Worm (Caenorhabditis elegans) whole organism, L4 larva: ENCODE data around the gene Y37D8A.8.

Experiments
- F10B5.3 ChIP-seq: sonication (generic microtip); optimal IDR thresholded peaks from 2 replicates; lab custom pipeline; 2016; ENCODE audit warnings: mild to moderate bottlenecking, missing genetic modification characterization, missing compliant biosample characterization
- F44E2.7 ChIP-seq: fragments of 200-800 bp; sonication (Bioruptor generic); IDR thresholded peaks from 2 replicates; pipeline ENCODE4 v2.1.2; 2022; ENCODE audit warnings: missing genetic modification characterization, missing compliant biosample characterization
- R02D3.7 ChIP-seq: fragments of 150-350 bp; sonication (generic microtip); optimal IDR thresholded peaks from 3 replicates; lab custom pipeline; 2014; ENCODE audit warnings: missing biosample characterization, missing genetic modification characterization
- T20F7.1 ChIP-seq: fragments of 200-800 bp; sonication (Bioruptor generic); optimal IDR thresholded peaks from 2 replicates; lab custom pipeline; 2018; ENCODE audit warnings: mild to moderate bottlenecking, missing genetic modification characterization, missing compliant biosample characterization
- T26A8.4 ChIP-seq: fragments of 200-800 bp; sonication (Bioruptor generic); IDR thresholded peaks from 2 replicates; pipeline ENCODE4 v1.3.6; 2022; ENCODE audit warnings: missing genetic modification characterization, missing compliant biosample characterization
- Y48G9A.11 ChIP-seq: fragments of 200-800 bp; sonication (Bioruptor generic); IDR thresholded peaks from 2 replicates; pipeline ENCODE4 v1.3.6; 2022; ENCODE audit warnings: missing genetic modification reagents, missing genetic modification characterization, missing compliant biosample characterization
- Y5F2A.4 ChIP-seq: fragments of 200-800 bp; sonication (Bioruptor generic); optimal IDR thresholded peaks from 2 replicates; lab custom pipeline; 2018; ENCODE audit warnings: mild to moderate bottlenecking, missing genetic modification characterization, missing compliant biosample characterization
- aha-1 ChIP-seq: fragments of 150-350 bp; peaks from one replicate; lab custom pipeline; 2014; ENCODE audit warnings: missing biosample characterization, missing genetic modification characterization
- aly-2 ChIP-seq: sonication (generic microtip); optimal IDR thresholded peaks from 2 replicates; lab custom pipeline; 2018; ENCODE audit warnings: missing biosample characterization, missing genetic modification characterization
- arid-1 ChIP-seq: fragments of 200-800 bp; sonication (Bioruptor generic); conservative IDR thresholded peaks from 2 replicates; pipeline ENCODE4 v1.3.6; 2022; ENCODE audit warnings: missing genetic modification reagents, missing genetic modification characterization, missing compliant biosample characterization
- ceh-20 ChIP-seq: fragments of 200-800 bp; sonication (Bioruptor generic); IDR thresholded peaks from 2 replicates; pipeline ENCODE4 v1.3.6; 2022; ENCODE audit warnings: missing genetic modification reagents, missing genetic modification characterization, missing compliant biosample characterization
- ceh-32 ChIP-seq: sonication (generic microtip); optimal IDR thresholded peaks from 2 replicates; lab custom pipeline; 2016; ENCODE audit warnings: mild to moderate bottlenecking, missing genetic modification characterization, missing compliant biosample characterization; ENCODE audit not compliant: poor library complexity
- ceh-62 ChIP-seq: sonication (generic microtip); optimal IDR thresholded peaks from 2 replicates; lab custom pipeline; 2017; ENCODE audit warnings: missing biosample characterization, missing genetic modification characterization
- ces-1 ChIP-seq: fragments of 150-350 bp; sonication (generic microtip); optimal IDR thresholded peaks from 4 replicates; lab custom pipeline; 2014; ENCODE audit warnings: missing biosample characterization, missing genetic modification reagents, missing genetic modification characterization
- ctbp-1 ChIP-seq: fragments of 200-800 bp; sonication (Bioruptor generic); IDR thresholded peaks from 2 replicates; pipeline ENCODE4 v1.3.6; 2022; ENCODE audit warnings: missing genetic modification reagents, missing genetic modification characterization, missing compliant biosample characterization
- daf-16 ChIP-seq, 3 experiments: sonication (generic microtip); optimal IDR thresholded peaks; 2 replicates each; lab custom pipeline; 2016 to 2017; ENCODE audit warnings: missing genetic modification characterization in 3 of 3, missing genetic modification reagents in 3 of 3, mild to moderate bottlenecking in 2 of 3, missing compliant biosample characterization in 2 of 3, missing biosample characterization in 1 of 3, moderate library complexity in 1 of 3
- daf-19 ChIP-seq: fragments of 200-800 bp; sonication (Bioruptor generic); conservative IDR thresholded peaks from 2 replicates; pipeline ENCODE4 v1.3.6; 2022; ENCODE audit warnings: missing genetic modification characterization, missing compliant biosample characterization
- daf-8 ChIP-seq: fragments of 200-800 bp; sonication (Bioruptor generic); IDR thresholded peaks from 2 replicates; pipeline ENCODE4 v1.3.6; 2022; ENCODE audit warnings: missing genetic modification characterization, missing compliant biosample characterization
- egl-43 ChIP-seq: fragments of 200-800 bp; sonication (Bioruptor generic); IDR thresholded peaks from 2 replicates; pipeline ENCODE4 v1.3.6; 2022; ENCODE audit warnings: missing genetic modification reagents, missing genetic modification characterization, missing compliant biosample characterization
- fkh-10 ChIP-seq: fragments of 150-350 bp; optimal IDR thresholded peaks from 2 replicates; lab custom pipeline; 2014; ENCODE audit warnings: missing biosample characterization, missing genetic modification reagents, missing genetic modification characterization
- gei-8 ChIP-seq: fragments of 200-800 bp; sonication (Bioruptor generic); optimal IDR thresholded peaks from 2 replicates; lab custom pipeline; 2018; ENCODE audit warnings: mild to moderate bottlenecking, missing genetic modification characterization, missing compliant biosample characterization
- hlh-11 ChIP-seq: fragments of 200-800 bp; sonication (Bioruptor generic); optimal IDR thresholded peaks from 2 replicates; lab custom pipeline; 2018; ENCODE audit warnings: mild to moderate bottlenecking, missing genetic modification characterization, missing compliant biosample characterization
- lin-15B ChIP-seq: fragments of 150-350 bp; sonication (generic microtip); optimal IDR thresholded peaks from 3 replicates; lab custom pipeline; 2014; ENCODE audit warnings: missing biosample characterization, missing genetic modification characterization
- lin-29 ChIP-seq: fragments of 200-800 bp; sonication (Bioruptor generic); IDR thresholded peaks from 2 replicates; pipeline ENCODE4 v1.3.6; 2022; ENCODE audit warnings: missing genetic modification reagents, missing genetic modification characterization, missing compliant biosample characterization
- lin-38 ChIP-seq: fragments of 200-800 bp; sonication (Bioruptor generic); IDR thresholded peaks from 2 replicates; pipeline ENCODE4 v1.3.6; 2022; ENCODE audit warnings: missing genetic modification reagents, missing genetic modification characterization, missing compliant biosample characterization
- lin-39 ChIP-seq: fragments of 150-350 bp; optimal IDR thresholded peaks from 2 replicates; lab custom pipeline; 2014; ENCODE audit warnings: missing biosample characterization, missing genetic modification reagents, missing genetic modification characterization
- lsy-2 ChIP-seq, 2 experiments: fragments of 150-350 bp in 1 of 2; sonication (generic microtip) in 1 of 2; optimal IDR thresholded peaks; 2 replicates each; lab custom pipeline; 2014 to 2017; ENCODE audit warnings: missing biosample characterization in 2 of 2, missing genetic modification characterization in 2 of 2
- mep-1 ChIP-seq: fragments of 150-350 bp; sonication (generic microtip); optimal IDR thresholded peaks from 3 replicates; lab custom pipeline; 2014; ENCODE audit warnings: missing biosample characterization, missing genetic modification characterization
- mes-2 ChIP-seq: sonication (generic microtip); optimal IDR thresholded peaks from 2 replicates; lab custom pipeline; 2016; ENCODE audit warnings: missing genotype, mild to moderate bottlenecking, missing genetic modification characterization, missing compliant biosample characterization; ENCODE audit not compliant: poor library complexity, severe bottlenecking
- nhr-10 ChIP-seq: fragments of 150-350 bp; optimal IDR thresholded peaks from 2 replicates; lab custom pipeline; 2014; ENCODE audit warnings: missing biosample characterization, missing genetic modification characterization
- nhr-102 ChIP-seq: sonication (generic microtip); optimal IDR thresholded peaks from 2 replicates; lab custom pipeline; 2016; ENCODE audit warnings: mild to moderate bottlenecking, missing genetic modification characterization, moderate library complexity, missing compliant biosample characterization
- nhr-48 ChIP-seq: sonication (generic microtip); optimal IDR thresholded peaks from 2 replicates; lab custom pipeline; 2016; ENCODE audit warnings: mild to moderate bottlenecking, missing genetic modification characterization, missing compliant biosample characterization
- pha-4 ChIP-seq, 2 experiments: fragments of 150-350 bp in 1 of 2; fragments of 200-800 bp in 1 of 2; sonication (Bioruptor generic) in 1 of 2; IDR thresholded peaks in 1 of 2; optimal IDR thresholded peaks in 1 of 2; 2 replicates each; pipeline versions ENCODE4 v1.3.6 to Lab custom; 2014 to 2022; ENCODE audit warnings: missing genetic modification characterization in 2 of 2, missing genetic modification reagents in 2 of 2, missing biosample characterization in 1 of 2, missing compliant biosample characterization in 1 of 2
- skn-1 ChIP-seq: fragments of 150-350 bp; optimal IDR thresholded peaks from 2 replicates; lab custom pipeline; 2014; ENCODE audit warnings: missing biosample characterization, missing genetic modification characterization
- spr-3 ChIP-seq: fragments of 200-800 bp; sonication (Bioruptor generic); optimal IDR thresholded peaks from 2 replicates; lab custom pipeline; 2018; ENCODE audit warnings: mild to moderate bottlenecking, missing genetic modification characterization, missing compliant biosample characterization
- unc-39 ChIP-seq: sonication (generic microtip); optimal IDR thresholded peaks from 2 replicates; lab custom pipeline; 2017; ENCODE audit warnings: missing biosample characterization, missing genetic modification characterization
- unc-62 ChIP-seq, 3 experiments: fragments of 150-350 bp in 1 of 3; sonication (generic microtip); optimal IDR thresholded peaks in 2 of 3; peaks in 1 of 3; 1 replicate in 1 of 3; 2 replicates in 2 of 3; lab custom pipeline; 2014 to 2017; ENCODE audit warnings: missing biosample characterization in 3 of 3, missing genetic modification characterization in 3 of 3, missing genetic modification reagents in 3 of 3, missing genotype in 1 of 3
- zip-2 ChIP-seq: fragments of 150-350 bp; optimal IDR thresholded peaks from 2 replicates; lab custom pipeline; 2014; ENCODE audit warnings: missing biosample characterization, missing genetic modification characterization

The Y37D8A.8 gene

DNA sequence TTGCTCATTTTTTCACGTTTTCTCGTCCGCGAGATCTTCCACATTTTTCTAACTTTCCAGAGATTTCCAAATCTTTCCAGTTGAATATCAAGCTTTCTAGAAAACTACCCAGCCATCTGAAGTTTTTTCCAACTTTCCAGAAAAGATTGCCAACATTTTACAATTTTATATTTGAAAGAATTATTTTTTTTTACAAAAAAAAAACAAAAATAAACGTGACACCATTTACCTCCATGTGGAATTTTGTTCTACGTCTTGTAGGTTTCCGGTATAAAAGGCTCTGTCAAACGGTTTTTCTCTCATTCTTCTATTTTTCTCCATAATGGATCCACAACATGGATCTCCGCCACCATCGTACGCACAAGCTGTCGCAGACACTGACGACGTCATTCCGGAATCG is at the start of gene Y37D8A.8:
Y37D8A.8 (plus strand) TSS at position 301 of the 400 bp plus-strand sequence.
- TF ChIP-seq aha-1 (tag; lab: Kevin White, UChicago) (peak; percentile 39), Y5F2A.4 (no peak), skn-1 (tag; lab: Kevin White, UChicago) (no peak), egl-43 (GFP tag; lab: Robert Waterston, UW) (no peak)

DNA sequence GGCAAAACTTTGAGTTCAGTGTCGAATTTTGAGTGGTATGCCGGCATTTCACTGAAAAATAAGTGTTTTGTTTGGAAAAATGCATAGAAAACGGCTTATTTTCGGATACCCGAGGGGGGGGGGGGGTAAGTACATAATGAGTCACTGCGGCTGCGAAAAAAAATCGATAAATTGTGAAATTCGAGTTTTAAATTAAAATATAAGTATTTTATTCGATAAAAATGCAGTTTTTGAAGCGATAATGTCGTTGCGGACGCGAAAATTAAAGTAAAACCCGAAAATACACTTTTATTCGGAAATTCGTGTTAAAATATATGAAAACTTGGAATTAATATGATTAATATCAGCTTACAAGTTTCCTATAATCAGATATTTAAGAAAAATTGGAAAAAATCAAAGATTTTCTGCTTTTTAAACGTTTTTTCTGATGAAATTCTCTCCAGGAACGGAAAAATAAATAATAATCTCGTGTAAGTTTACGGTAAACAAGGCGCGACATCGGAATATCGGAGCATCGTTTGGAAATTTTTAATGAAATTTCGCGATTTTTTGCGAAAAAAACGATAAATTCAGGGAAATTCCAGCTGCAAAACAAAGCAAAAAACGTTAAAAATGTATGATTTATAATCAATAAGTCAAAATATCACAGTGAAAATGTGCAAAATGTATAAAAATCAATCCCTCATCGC is 46.6 kb upstream of the Y37D8A.8 start, which contains the start of gene arx-5:
arx-5 (minus strand) TSS at position 51 of the 689 bp plus-strand sequence.
- TF ChIP-seq lin-15B (tag; lab: Kevin White, UChicago) (no peak), daf-16 (GFP tag; optimal IDR thresholded peaks at IDR 0.05; lab: Kevin White, UChicago) (no peak), daf-16 (tag; optimal IDR thresholded peaks at IDR 0.05; lab: Kevin White, UChicago) (peak; percentile 37), T20F7.1 (GFP tag; lab: Kevin White, UChicago) (peak; percentile 93), mes-2 (tag; lab: Kevin White, UChicago) (peak; percentile 2), Y48G9A.11 (peak; percentile 94), egl-43 (GFP tag; lab: Robert Waterston, UW) (no peak), nhr-48 (tag; lab: Kevin White, UChicago) (no peak), hlh-11 (tag; lab: Kevin White, UChicago) (no peak), ceh-32 (tag; lab: Kevin White, UChicago) (no peak), lin-29 (GFP tag; lab: Robert Waterston, UW) (no peak), skn-1 (tag; lab: Kevin White, UChicago) (no peak), arid-1 (GFP tag; lab: Robert Waterston, UW) (no peak), daf-19 (GFP tag; lab: Robert Waterston, UW) (no peak), F10B5.3 (no peak), R02D3.7 (tag; lab: Kevin White, UChicago) (peak; percentile 71), pha-4 (GFP tag; IDR thresholded peaks at IDR 0.05; lab: Robert Waterston, UW) (no peak), pha-4 (tag; optimal IDR thresholded peaks at IDR 0.05; lab: Kevin White, UChicago) (no peak), fkh-10 (GFP tag; lab: Kevin White, UChicago) (no peak), lin-39 (tag; lab: Kevin White, UChicago) (no peak), ces-1 (GFP tag; lab: Kevin White, UChicago) (no peak), lsy-2 (tag; optimal IDR thresholded peaks at IDR 0.05; lab: Kevin White, UChicago) (peak in 1 of 2 experiments; percentile 31), lin-38 (GFP tag; lab: Robert Waterston, UW) (0 out of 2 replicates have a peak, but pooled peaks have one; percentile 10), mep-1 (tag; lab: Kevin White, UChicago) (no peak), ctbp-1 (GFP tag; lab: Robert Waterston, UW) (no peak), F44E2.7 (GFP tag; lab: Robert Waterston, UW) (no peak)

DNA sequence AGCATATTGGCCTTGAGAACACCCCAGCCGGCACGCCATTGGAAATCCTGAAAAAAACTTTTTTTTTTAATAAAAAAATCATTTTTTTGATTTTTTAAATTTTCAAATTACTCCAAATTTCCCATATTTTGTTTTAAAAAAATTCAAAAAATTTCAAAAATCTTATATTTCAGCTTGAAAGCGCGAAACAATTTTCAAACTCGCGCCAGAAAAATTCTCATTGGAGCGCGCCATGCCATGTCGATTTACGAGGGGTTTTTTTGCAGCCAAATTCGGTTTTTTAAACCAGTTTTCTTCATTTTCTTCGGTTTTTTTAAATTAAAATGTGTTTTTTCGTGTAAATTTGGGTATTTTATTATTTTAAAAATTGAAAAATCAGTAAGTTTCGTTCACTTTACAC is 45.6 kb upstream of the Y37D8A.8 start:
- TF ChIP-seq nhr-48 (tag; lab: Kevin White, UChicago): no peak
- TF ChIP-seq lin-38 (GFP tag; lab: Robert Waterston, UW): peak; percentile 38

DNA sequence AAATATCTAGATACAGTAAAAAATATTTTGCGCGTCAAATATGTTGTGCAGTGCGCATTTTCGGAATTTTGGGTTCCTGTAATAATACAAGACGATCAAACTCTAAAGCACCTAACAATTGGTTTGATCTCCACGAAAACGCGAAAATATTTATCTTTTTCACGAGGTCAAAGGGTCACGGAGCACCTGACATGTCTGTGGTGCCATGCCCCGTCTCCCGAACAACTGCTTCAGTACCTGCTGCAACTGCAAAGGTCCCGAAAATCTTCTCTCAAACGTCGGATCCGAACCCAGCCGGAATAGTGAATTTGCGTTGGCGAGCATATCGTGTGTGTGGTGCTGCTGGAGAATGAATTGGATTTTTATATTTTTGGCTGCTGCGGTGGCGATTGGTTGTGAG is 44.8 kb upstream of the Y37D8A.8 start, which contains the start of the genes Y37D8A.2 and Y37D8A.25:
Y37D8A.2 (plus strand) TSS at position 285 of the 400 bp plus-strand sequence.
Y37D8A.25 (minus strand) TSS at position 345 of the 400 bp plus-strand sequence.
- TF ChIP-seq gei-8 (GFP tag; lab: Kevin White, UChicago): no peak
- TF ChIP-seq ceh-20 (GFP tag; lab: Robert Waterston, UW): no peak

DNA sequence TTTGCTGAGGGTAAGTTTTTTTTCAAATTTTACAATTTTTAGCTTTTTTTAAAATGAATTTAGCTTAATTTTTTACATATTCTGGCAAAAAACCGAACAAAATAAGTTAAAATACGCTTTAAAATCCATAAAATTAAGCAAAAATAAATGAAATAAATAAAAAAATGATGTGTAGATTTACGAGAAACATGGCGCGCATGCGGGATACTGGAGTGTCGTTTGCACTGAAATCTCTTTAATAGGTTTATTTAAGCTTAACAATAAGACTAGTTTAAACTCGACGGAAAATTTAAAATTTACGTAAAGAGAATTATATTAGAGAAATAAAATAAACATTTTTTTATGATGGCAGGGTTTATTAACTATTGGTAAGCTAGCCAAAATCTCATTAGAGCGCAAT is 43.4 kb upstream of the Y37D8A.8 start:
- TF ChIP-seq egl-43 (GFP tag; lab: Robert Waterston, UW): no peak
- no peak for TF ChIP-seq nhr-102 (tag; lab: Kevin White, UChicago)
- no peak for TF ChIP-seq arid-1 (GFP tag; lab: Robert Waterston, UW)
- no peak for TF ChIP-seq ceh-62 (tag; lab: Kevin White, UChicago)
- no peak for TF ChIP-seq aly-2 (tag; lab: Kevin White, UChicago)
- TF ChIP-seq ceh-32 (tag; lab: Kevin White, UChicago): no peak
- no peak for TF ChIP-seq daf-8 (GFP tag; lab: Robert Waterston, UW)
- no peak for TF ChIP-seq spr-3 (GFP tag; lab: Kevin White, UChicago)
- TF ChIP-seq unc-39 (tag; lab: Kevin White, UChicago): no peak
- TF ChIP-seq unc-62 (GFP tag; optimal IDR thresholded peaks at IDR 0.05 in 1 of 2; lab: Kevin White, UChicago): no peak
- TF ChIP-seq unc-62 (tag; optimal IDR thresholded peaks at IDR 0.05; lab: Kevin White, UChicago): no peak
- TF ChIP-seq R02D3.7 (tag; lab: Kevin White, UChicago): peak; percentile 28
- TF ChIP-seq nhr-10 (tag; lab: Kevin White, UChicago): no peak
- peak in 1 of 2 experiments; percentile 29 for TF ChIP-seq lsy-2 (tag; optimal IDR thresholded peaks at IDR 0.05; lab: Kevin White, UChicago)
- TF ChIP-seq zip-2 (tag; lab: Kevin White, UChicago): no peak
- TF ChIP-seq T26A8.4: no peak
- TF ChIP-seq pha-4 (GFP tag; IDR thresholded peaks at IDR 0.05; lab: Robert Waterston, UW): no peak
- no peak for TF ChIP-seq pha-4 (tag; optimal IDR thresholded peaks at IDR 0.05; lab: Kevin White, UChicago)
- no peak for TF ChIP-seq mes-2 (tag; lab: Kevin White, UChicago)
